Worm (Caenorhabditis elegans): ENCODE results near the gene nspc-16.
"Not testable (repeated sequence)": the region's sequence is repeated elsewhere in the genome, so short reads cannot be mapped to it uniquely, and the experiment has no call there.

The nspc-16 gene

ce11 chrX:14525325-14526305 lies 2.2 kb downstream of the nspc-16 start (continued):
- TF ChIP-seq gei-17 (GFP tag; optimal IDR thresholded peaks at IDR 0.05) (peak; percentile 98), die-1 (tag; optimal IDR thresholded peaks at IDR 0.05) (peak; percentile 59), madf-8 (GFP tag; conservative IDR thresholded peaks at IDR 0.05) (no peak), pha-4 (tag; optimal IDR thresholded peaks at IDR 0.05) (peak; percentile 40), Y95B8A.8 (GFP tag; IDR thresholded peaks at IDR 0.05) (0 out of 2 replicates have a peak, but pooled peaks have one; percentile 64), F33H1.4 (GFP tag; IDR thresholded peaks at IDR 0.05) (peak; percentile 32), unc-62 (GFP tag; optimal IDR thresholded peaks at IDR 0.05) (peak; percentile 79), T26A5.8 (tag; optimal IDR thresholded peaks at IDR 0.05) (peak; percentile 27), ccch-3 (GFP tag; optimal IDR thresholded peaks at IDR 0.05) (peak; percentile 87), bed-2 (GFP tag; IDR thresholded peaks at IDR 0.05) (peak; percentile 89), nfyb-1 (GFP tag; IDR thresholded peaks at IDR 0.05) (peak; percentile 99), K11D2.4 (GFP tag; IDR thresholded peaks at IDR 0.05) (peak; percentile 100), B0336.3 (GFP tag; IDR thresholded peaks at IDR 0.05) (peak; percentile 100), nhr-179 (tag; optimal IDR thresholded peaks at IDR 0.05) (peak; percentile 87), ceh-100 (GFP tag; IDR thresholded peaks at IDR 0.05) (peak; percentile 71; the same call in 1 of the 2 replicates)

- no peak for TF ChIP-seq rcor-1 (GFP tag; IDR thresholded peaks at IDR 0.05)
- no peak for TF ChIP-seq attf-5 (GFP tag; optimal IDR thresholded peaks at IDR 0.05)
- no peak for TF ChIP-seq B0035.1 (tag; optimal IDR thresholded peaks at IDR 0.05)
- no peak for TF ChIP-seq rpc-1 (optimal IDR thresholded peaks at IDR 0.05)
- no peak for TF ChIP-seq rpc-1 (tag; optimal IDR thresholded peaks at IDR 0.05)
- TF ChIP-seq let-607 (tag; optimal IDR thresholded peaks at IDR 0.05): no peak
- TF ChIP-seq snpc-1.1 (tag; optimal IDR thresholded peaks at IDR 0.05; ENCODE audit: insufficient read depth): no peak
- TF ChIP-seq lsy-27 (tag; optimal IDR thresholded peaks at IDR 0.05; ENCODE audit: borderline replicate concordance, insufficient read depth): no peak
- TF ChIP-seq F55B11.4 (tag; optimal IDR thresholded peaks at IDR 0.05; ENCODE audit: borderline replicate concordance, insufficient read depth): no peak
- no peak for TF ChIP-seq madf-10 (tag; optimal IDR thresholded peaks at IDR 0.05)
- no peak for TF ChIP-seq lin-54 (GFP tag; optimal IDR thresholded peaks at IDR 0.05)
- TF ChIP-seq madf-6 (GFP tag; IDR thresholded peaks at IDR 0.05): no peak
- TF ChIP-seq dpff-1 (tag; optimal IDR thresholded peaks at IDR 0.05): no peak
- no peak for TF ChIP-seq F23B12.7 (tag; optimal IDR thresholded peaks at IDR 0.05; ENCODE audit: insufficient read depth)
- no peak for TF ChIP-seq F33H1.4 (GFP tag; IDR thresholded peaks at IDR 0.05)
- no peak for TF ChIP-seq rec-8 (tag; optimal IDR thresholded peaks at IDR 0.05)
- no peak for TF ChIP-seq ztf-6 (GFP tag; IDR thresholded peaks at IDR 0.05)
- TF ChIP-seq repo-1 (tag; optimal IDR thresholded peaks at IDR 0.05): no peak
- no peak for TF ChIP-seq ceh-27 (GFP tag; optimal IDR thresholded peaks at IDR 0.05)
- no peak for TF ChIP-seq akir-1 (GFP tag; optimal IDR thresholded peaks at IDR 0.05)
Observed at ce11 chrX:14527559-14527958, 4.2 kb downstream of the nspc-16 start, which contains the start of gene nspc-18. TSS of gene nspc-18 (minus strand) at chrX:14527659.

DNA sequence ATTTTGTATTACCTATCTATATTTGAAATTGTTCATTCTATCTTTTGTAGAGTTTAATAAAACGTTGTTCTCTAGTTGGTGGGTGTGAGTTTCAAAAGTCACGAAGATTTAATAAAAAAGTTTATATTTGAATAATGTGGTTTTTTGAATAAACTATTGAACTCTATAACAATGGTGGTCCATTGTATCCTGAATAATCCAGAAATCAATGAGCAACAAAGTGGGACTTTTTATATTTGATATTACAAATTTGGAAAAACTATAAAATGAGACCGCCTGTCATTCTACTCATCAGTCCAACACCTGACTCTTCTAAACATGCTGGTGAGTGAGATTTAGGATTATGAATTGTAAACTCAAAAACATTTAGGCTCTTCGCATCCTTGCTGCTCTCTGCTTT lies 5.0 kb downstream of the nspc-16 start, which contains the start of gene nspc-19:
TSS of gene nspc-19 (plus strand) at position 301 of the 400 bp plus-strand sequence.
- not testable (repeated sequence) for TF ChIP-seq B0261.1 (tag; optimal IDR thresholded peaks at IDR 0.05); hlh-26 (GFP tag; conservative IDR thresholded peaks at IDR 0.05); attf-3 (GFP tag; conservative IDR thresholded peaks at IDR 0.05)

Data from whole organism, young adult.